Worm (Caenorhabditis elegans): Measurements from ENCODE around the gene F25E5.8.
"Not testable (repeated sequence)": the region's sequence is repeated elsewhere in the genome, so short reads cannot be mapped to it uniquely, and the experiment has no call there.

The F25E5.8 gene

DNA sequence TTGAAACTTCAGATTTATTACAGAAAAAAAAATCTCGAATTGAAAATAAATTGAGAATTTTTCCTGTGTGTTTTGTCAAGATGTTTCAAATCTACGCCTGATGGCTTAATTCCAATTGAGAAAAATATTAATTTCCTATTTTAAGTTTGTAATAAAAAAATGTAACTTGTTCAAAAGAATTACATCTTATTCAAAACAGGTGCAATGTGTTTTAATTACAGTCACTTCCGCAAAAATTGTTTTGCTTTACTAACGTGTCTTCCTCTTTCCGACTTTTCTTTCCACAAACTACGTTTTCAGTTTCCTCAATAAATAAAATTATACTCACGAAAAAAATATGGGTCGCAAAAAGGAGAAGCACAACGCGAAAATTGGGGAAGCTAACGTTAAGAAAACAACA is 2.3 kb downstream of the F25E5.8 start, which contains the start of gene F25E5.16:
Gene F25E5.16, plus strand, starts transcription at position 301 of the 400 bp plus-strand sequence.
- no peak for TF ChIP-seq B0310.2 (tag; optimal IDR thresholded peaks at IDR 0.05)
- no peak for TF ChIP-seq F13C5.2 (tag; optimal IDR thresholded peaks at IDR 0.05)
- no peak for TF ChIP-seq ets-7 (tag; optimal IDR thresholded peaks at IDR 0.05)
- TF ChIP-seq hnd-1 (tag; optimal IDR thresholded peaks at IDR 0.05) = no peak
- TF ChIP-seq hmbx-1 (tag; optimal IDR thresholded peaks at IDR 0.05) = no peak
- TF ChIP-seq flt-1 (GFP tag; IDR thresholded peaks at IDR 0.05) = no peak
- no peak for TF ChIP-seq ama-1 (optimal IDR thresholded peaks at IDR 0.05)
- no peak for TF ChIP-seq scrt-1 (GFP tag; IDR thresholded peaks at IDR 0.05)
- TF ChIP-seq tra-4 (tag; optimal IDR thresholded peaks at IDR 0.05) = no peak
- no peak for TF ChIP-seq tbx-11 (GFP tag; IDR thresholded peaks at IDR 0.05)
- no peak for TF ChIP-seq ceh-13 (GFP tag; optimal IDR thresholded peaks at IDR 0.05)
- TF ChIP-seq pes-1 (GFP tag; IDR thresholded peaks at IDR 0.05) = no peak

DNA sequence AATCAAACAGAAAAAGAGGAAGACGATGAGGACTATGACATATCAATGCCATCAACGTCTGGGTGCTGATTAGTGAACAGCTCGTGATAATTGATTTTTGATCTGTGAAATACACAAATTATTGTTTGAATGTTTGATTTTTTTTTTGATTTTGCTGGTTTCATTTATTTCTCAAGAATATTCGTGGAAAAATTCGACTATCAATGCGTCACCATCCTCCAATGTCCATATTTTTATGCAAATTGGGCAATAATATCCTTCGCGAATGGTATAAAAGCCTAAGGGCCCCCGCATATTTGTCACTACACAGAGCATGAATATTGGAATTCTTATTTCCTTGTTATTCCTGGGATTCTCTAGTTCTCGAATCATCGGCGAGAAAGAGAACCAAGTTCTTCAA is 4.1 kb downstream of the F25E5.8 start, which contains the start of gene try-13:
Gene try-13, plus strand, starts transcription at position 301 of the 400 bp plus-strand sequence.
- no peak for TF ChIP-seq ets-7 (tag; optimal IDR thresholded peaks at IDR 0.05)
- no peak for TF ChIP-seq sea-1 (GFP tag; conservative IDR thresholded peaks at IDR 0.05)
- no peak for TF ChIP-seq hmbx-1 (tag; optimal IDR thresholded peaks at IDR 0.05)
- no peak for TF ChIP-seq tra-4 (tag; optimal IDR thresholded peaks at IDR 0.05)
- no peak for TF ChIP-seq F13C5.2 (tag; optimal IDR thresholded peaks at IDR 0.05)
- no peak for TF ChIP-seq ceh-13 (GFP tag; optimal IDR thresholded peaks at IDR 0.05)
- TF ChIP-seq ama-1 (optimal IDR thresholded peaks at IDR 0.05) = no peak
- no peak for TF ChIP-seq hnd-1 (tag; optimal IDR thresholded peaks at IDR 0.05)
- TF ChIP-seq hmg-4 (GFP tag; optimal IDR thresholded peaks at IDR 0.05) = no peak
- no peak for TF ChIP-seq scrt-1 (GFP tag; IDR thresholded peaks at IDR 0.05)
- no peak for TF ChIP-seq aly-1 (tag; optimal IDR thresholded peaks at IDR 0.05)
- TF ChIP-seq tbx-11 (GFP tag; IDR thresholded peaks at IDR 0.05) = no peak
- no peak for TF ChIP-seq ceh-36 (tag; optimal IDR thresholded peaks at IDR 0.05)
- TF ChIP-seq B0310.2 (tag; optimal IDR thresholded peaks at IDR 0.05) = no peak
- TF ChIP-seq flt-1 (GFP tag; IDR thresholded peaks at IDR 0.05) = no peak
- TF ChIP-seq pes-1 (GFP tag; IDR thresholded peaks at IDR 0.05) = no peak
- TF ChIP-seq tbx-37 (GFP tag; conservative IDR thresholded peaks at IDR 0.05) = no peak

DNA sequence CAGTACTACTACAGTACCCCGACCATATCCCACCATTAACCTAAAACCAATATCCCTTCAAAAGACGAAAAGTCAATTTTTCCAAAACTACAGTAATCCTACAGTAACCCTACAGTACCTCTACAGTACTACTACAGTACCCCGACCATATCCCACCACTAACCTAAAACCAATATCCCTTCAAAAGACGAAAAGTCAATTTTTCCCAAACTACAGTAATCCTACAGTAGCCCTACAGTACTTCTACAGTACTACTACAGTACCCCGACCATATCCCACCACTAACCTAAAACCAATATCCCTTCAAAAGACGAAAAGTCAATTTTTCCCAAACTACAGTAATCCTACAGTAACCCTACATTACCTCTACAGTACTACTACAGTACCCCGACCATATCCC is 7.8 kb downstream of the F25E5.8 start:
- TF ChIP-seq tbx-11 (GFP tag; IDR thresholded peaks at IDR 0.05) (peak; percentile 68; the same call in 1 of the 2 replicates), tbx-37 (GFP tag; conservative IDR thresholded peaks at IDR 0.05) (peak; percentile 34; the same call in 1 of the 2 replicates), sea-1 (GFP tag; conservative IDR thresholded peaks at IDR 0.05) (peak; percentile 85), scrt-1 (GFP tag; IDR thresholded peaks at IDR 0.05) (0 out of 2 replicates have a peak, but pooled peaks have one; percentile 35)

DNA sequence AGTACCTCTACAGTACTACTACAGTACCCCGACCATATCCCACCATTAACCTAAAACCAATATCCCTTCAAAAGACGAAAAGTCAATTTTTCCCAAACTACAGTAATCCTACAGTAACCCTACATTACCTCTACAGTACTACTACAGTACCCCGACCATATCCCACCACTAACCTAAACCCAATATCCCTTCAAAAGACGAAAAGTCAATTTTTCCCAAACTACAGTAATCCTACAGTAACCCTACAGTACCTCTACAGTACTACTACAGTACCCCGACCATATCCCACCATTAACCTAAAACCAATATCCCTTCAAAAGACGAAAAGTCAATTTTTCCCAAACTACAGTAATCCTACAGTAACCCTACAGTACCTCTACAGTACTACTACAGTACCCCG is 8.6 kb downstream of the F25E5.8 start, which contains the start of gene nhr-141:
Gene nhr-141, plus strand, starts transcription at position 331 of the 400 bp plus-strand sequence.
- not testable (repeated sequence) for TF ChIP-seq tbx-11 (GFP tag; IDR thresholded peaks at IDR 0.05); hnd-1 (tag; optimal IDR thresholded peaks at IDR 0.05); ceh-36 (tag; optimal IDR thresholded peaks at IDR 0.05)

DNA sequence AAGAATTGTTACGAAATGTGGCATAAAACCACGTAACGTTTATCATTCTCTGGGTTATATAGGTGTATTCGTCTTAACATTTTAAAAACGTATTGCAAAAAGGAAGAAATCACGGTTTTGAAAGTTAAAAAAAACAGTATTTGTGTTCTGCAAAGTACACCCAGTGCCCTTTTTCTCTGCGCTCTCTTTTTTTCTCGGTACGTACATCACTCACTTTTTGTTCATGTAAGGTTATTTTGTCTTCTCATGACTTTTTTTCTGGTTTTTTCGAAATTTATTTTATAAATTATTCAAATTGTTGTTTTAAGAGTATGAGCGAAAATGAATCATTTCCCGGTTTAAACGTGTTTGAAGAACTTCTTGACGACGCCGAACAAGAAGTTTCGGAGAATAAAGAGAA is 11.2 kb downstream of the F25E5.8 start, which contains the start of gene F25E5.5:
Gene F25E5.5, plus strand, starts transcription at position 301 of the 400 bp plus-strand sequence.
- TF ChIP-seq hmg-4 (GFP tag; optimal IDR thresholded peaks at IDR 0.05) (no peak), ceh-13 (GFP tag; optimal IDR thresholded peaks at IDR 0.05) (no peak), ets-7 (tag; optimal IDR thresholded peaks at IDR 0.05) (no peak), sea-1 (GFP tag; conservative IDR thresholded peaks at IDR 0.05) (no peak), tbx-37 (GFP tag; conservative IDR thresholded peaks at IDR 0.05) (no peak), tbx-11 (GFP tag; IDR thresholded peaks at IDR 0.05) (no peak)

DNA sequence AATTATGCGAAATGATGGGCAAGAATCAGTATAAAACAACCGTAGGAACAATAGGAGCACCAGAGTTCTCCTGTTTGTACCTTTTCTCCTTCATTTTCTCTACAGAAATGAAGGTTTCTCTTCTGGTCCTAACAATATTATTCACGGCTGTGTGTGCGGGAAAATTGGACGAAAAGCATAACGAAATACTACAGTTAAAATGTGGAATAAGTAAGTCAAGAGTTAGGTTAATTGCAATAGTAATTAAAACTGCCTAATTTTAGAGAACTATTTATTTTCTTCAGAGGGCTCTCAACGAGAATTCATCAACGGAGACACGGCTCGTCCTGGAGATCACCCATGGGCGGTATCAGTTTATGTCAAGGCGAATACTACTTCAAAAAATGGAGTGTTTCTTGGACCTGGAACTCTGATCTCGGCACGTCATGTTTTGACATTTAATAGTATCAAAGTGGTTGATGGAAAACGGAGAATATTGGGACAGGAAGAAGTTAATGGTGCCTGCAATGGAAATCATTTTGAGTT is 13.6 kb downstream of the F25E5.8 start, which contains the start of gene try-12:
Gene try-12, plus strand, starts transcription at position 51 of the 525 bp plus-strand sequence.
- TF ChIP-seq ama-1 (optimal IDR thresholded peaks at IDR 0.05) = no peak
- no peak for TF ChIP-seq tbx-37 (GFP tag; conservative IDR thresholded peaks at IDR 0.05)
- no peak for TF ChIP-seq sea-1 (GFP tag; conservative IDR thresholded peaks at IDR 0.05)
- TF ChIP-seq hmbx-1 (tag; optimal IDR thresholded peaks at IDR 0.05) = no peak
- no peak for TF ChIP-seq ceh-13 (GFP tag; optimal IDR thresholded peaks at IDR 0.05)
- TF ChIP-seq B0310.2 (tag; optimal IDR thresholded peaks at IDR 0.05) = no peak
- no peak for TF ChIP-seq tra-4 (tag; optimal IDR thresholded peaks at IDR 0.05)
- TF ChIP-seq hnd-1 (tag; optimal IDR thresholded peaks at IDR 0.05) = no peak
- no peak for TF ChIP-seq aly-1 (tag; optimal IDR thresholded peaks at IDR 0.05)
- no peak for TF ChIP-seq flt-1 (GFP tag; IDR thresholded peaks at IDR 0.05)
- TF ChIP-seq ceh-36 (tag; optimal IDR thresholded peaks at IDR 0.05) = no peak
- no peak for TF ChIP-seq ets-7 (tag; optimal IDR thresholded peaks at IDR 0.05)
- TF ChIP-seq hmg-4 (GFP tag; optimal IDR thresholded peaks at IDR 0.05) = no peak
- TF ChIP-seq tbx-11 (GFP tag; IDR thresholded peaks at IDR 0.05) = no peak
- TF ChIP-seq scrt-1 (GFP tag; IDR thresholded peaks at IDR 0.05) = no peak
- no peak for TF ChIP-seq F13C5.2 (tag; optimal IDR thresholded peaks at IDR 0.05)

DNA sequence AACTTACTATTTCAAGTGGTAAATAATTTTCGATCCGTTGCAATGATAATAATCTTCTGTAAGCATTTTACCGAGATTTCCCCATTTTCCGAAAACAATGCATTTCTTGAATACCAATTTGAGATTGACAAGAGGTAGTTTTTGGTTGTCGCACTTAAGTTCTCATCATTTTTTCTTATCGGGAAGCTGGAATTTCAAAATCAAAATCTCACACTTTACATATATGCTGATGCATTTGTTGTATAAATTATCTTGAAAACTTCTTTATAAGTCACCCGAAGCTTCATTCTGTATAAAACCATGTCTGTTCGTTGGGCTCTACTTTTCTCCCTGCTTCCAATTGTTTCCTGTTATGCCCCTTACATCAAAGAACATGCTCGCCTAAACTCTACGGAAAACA is 15.7 kb downstream of the F25E5.8 start, which contains the start of gene try-11:
Gene try-11, plus strand, starts transcription at position 301 of the 400 bp plus-strand sequence.
- TF ChIP-seq hmbx-1 (tag; optimal IDR thresholded peaks at IDR 0.05) = no peak

DNA sequence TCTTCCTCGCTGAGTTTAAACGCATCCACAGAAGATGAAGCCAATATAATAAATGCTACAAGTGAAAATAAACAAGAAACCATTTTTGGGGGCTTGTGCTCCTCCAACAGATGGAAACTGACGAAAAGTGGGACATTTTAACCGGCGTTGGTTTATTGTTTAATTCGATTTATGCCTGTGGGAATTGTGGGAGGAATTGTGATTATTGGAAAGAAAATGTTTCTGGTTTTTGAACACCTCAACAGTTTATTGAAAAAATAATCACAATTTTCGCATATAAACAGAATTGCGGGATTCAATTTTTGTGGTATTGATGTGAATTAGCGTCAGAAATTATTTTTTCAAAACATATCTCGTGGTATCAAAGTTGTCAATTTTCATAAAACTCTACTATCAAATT is 18.5 kb downstream of the F25E5.8 start, which contains the start of gene try-8:
Gene try-8, minus strand, starts transcription at position 101 of the 400 bp plus-strand sequence.
- no peak for TF ChIP-seq ets-7 (tag; optimal IDR thresholded peaks at IDR 0.05)
- TF ChIP-seq tbx-37 (GFP tag; conservative IDR thresholded peaks at IDR 0.05) = no peak
- TF ChIP-seq hmg-4 (GFP tag; optimal IDR thresholded peaks at IDR 0.05) = no peak
- no peak for TF ChIP-seq hnd-1 (tag; optimal IDR thresholded peaks at IDR 0.05)

Data from whole organism, early embryonic.